Fruit fly (Drosophila melanogaster) whole organism, embryonic: Measurements from ENCODE around the gene CG2955.

Source experiments
- CG11504 ChIP-seq: fragments of 200-800 bp; sonication (Bioruptor generic); optimal IDR thresholded peaks from 3 replicates; lab custom pipeline; 2019; ENCODE audit warnings: missing biosample characterization, mild to moderate bottlenecking, missing genetic modification characterization, moderate library complexity
- CG12236 ChIP-seq: fragments of 200-800 bp; sonication (Bioruptor generic); optimal IDR thresholded peaks from 2 replicates; lab custom pipeline; 2016; ENCODE audit warnings: missing biosample characterization, missing genetic modification characterization
- CG15269 ChIP-seq: fragments of 200-800 bp; sonication (Bioruptor generic); optimal IDR thresholded peaks from 2 replicates; lab custom pipeline; 2018; ENCODE audit warnings: missing biosample characterization, mild to moderate bottlenecking, missing genetic modification characterization, moderate library complexity
- CG1529 ChIP-seq: fragments of 200-800 bp; sonication (Bioruptor generic); optimal IDR thresholded peaks from 3 replicates; lab custom pipeline; 2018; ENCODE audit warnings: missing biosample characterization, missing genetic modification characterization
- CG18476 ChIP-seq: fragments of 200-800 bp; sonication (Bioruptor generic); optimal IDR thresholded peaks from 2 replicates; lab custom pipeline; 2016; ENCODE audit warnings: missing biosample characterization, mild to moderate bottlenecking, missing genetic modification characterization
- CG2678 ChIP-seq: fragments of 200-800 bp; sonication (Bioruptor generic); optimal IDR thresholded peaks from 3 replicates; lab custom pipeline; 2019; ENCODE audit warnings: missing biosample characterization, mild to moderate bottlenecking, missing genetic modification characterization, moderate library complexity
- CG2712 ChIP-seq: fragments of 200-800 bp; optimal IDR thresholded peaks from 3 replicates; lab custom pipeline; 2019; ENCODE audit warnings: missing biosample characterization, mild to moderate bottlenecking, missing genetic modification characterization, moderate library complexity
- CG2875 ChIP-seq: fragments of 200-800 bp; sonication (Bioruptor generic); optimal IDR thresholded peaks from 2 replicates; lab custom pipeline; 2017; ENCODE audit warnings: missing biosample characterization, mild to moderate bottlenecking, missing genetic modification characterization, missing genetic modification reagents
- CG2889 ChIP-seq: fragments of 200-800 bp; sonication (Bioruptor generic); IDR thresholded peaks from 3 replicates; pipeline ENCODE4 v1.3.6; 2022; ENCODE audit warnings: missing biosample characterization, missing genetic modification characterization
- CG31388 ChIP-seq: fragments of 200-800 bp; sonication (Bioruptor generic); optimal IDR thresholded peaks from 2 replicates; lab custom pipeline; 2016; ENCODE audit warnings: missing biosample characterization, missing genetic modification characterization
- CG32532 ChIP-seq: fragments of 200-800 bp; sonication (Bioruptor generic); IDR thresholded peaks from 2 replicates; pipeline ENCODE4 v1.3.6; 2022; ENCODE audit warnings: missing biosample characterization, missing genetic modification characterization
- CG3995 ChIP-seq: fragments of 200-800 bp; sonication (Bioruptor generic); optimal IDR thresholded peaks from 3 replicates; lab custom pipeline; 2016; ENCODE audit warnings: missing biosample characterization, missing genetic modification characterization
- CG5180 ChIP-seq: fragments of 200-800 bp; sonication (Bioruptor generic); optimal IDR thresholded peaks from 3 replicates; lab custom pipeline; 2017; ENCODE audit warnings: missing biosample characterization, missing genetic modification characterization, mild to moderate bottlenecking, moderate library complexity, missing genetic modification reagents
- CG6272 ChIP-seq: fragments of 200-800 bp; sonication (Bioruptor generic); IDR thresholded peaks from 2 replicates; pipeline ENCODE4 v1.3.6; 2022; ENCODE audit warnings: missing biosample characterization, missing genetic modification characterization
- CG6765 ChIP-seq: fragments of 200-800 bp; sonication (Bioruptor generic); optimal IDR thresholded peaks from 3 replicates; lab custom pipeline; 2017; ENCODE audit warnings: missing biosample characterization, mild to moderate bottlenecking, missing genetic modification characterization
- CG7271 ChIP-seq: fragments of 200-800 bp; sonication (Bioruptor generic); optimal IDR thresholded peaks from 2 replicates; lab custom pipeline; 2018; ENCODE audit warnings: missing biosample characterization, mild to moderate bottlenecking, missing genetic modification characterization, moderate library complexity
- CTCF ChIP-seq: fragments of 200-800 bp; sonication (Bioruptor generic); optimal IDR thresholded peaks from 2 replicates; lab custom pipeline; 2017; ENCODE audit warnings: missing biosample characterization, mild to moderate bottlenecking, missing genetic modification characterization, moderate library complexity
- D19B ChIP-seq: fragments of 200-800 bp; sonication (Bioruptor generic); optimal IDR thresholded peaks from 2 replicates; lab custom pipeline; 2017; ENCODE audit warnings: missing biosample characterization, mild to moderate bottlenecking, missing genetic modification characterization
- Dbx ChIP-seq: fragments of 200-800 bp; sonication (Bioruptor generic); IDR thresholded peaks from 3 replicates; pipeline ENCODE4 v1.3.6; 2022; ENCODE audit warnings: missing biosample characterization, missing genetic modification characterization
- E2f1 ChIP-seq: fragments of 200-800 bp; sonication (Bioruptor generic); IDR thresholded peaks from 2 replicates; pipeline ENCODE4 v1.3.6; 2022; ENCODE audit warnings: missing biosample characterization, missing genetic modification characterization
- Eip74EF ChIP-seq, 2 experiments: fragments of 200-800 bp in 1 of 2; fragments of >200 bp in 1 of 2; sonication (Bioruptor generic) in 1 of 2; optimal IDR thresholded peaks; 2 replicates each; lab custom pipeline; 2017 to 2019; ENCODE audit warnings: missing biosample characterization in 2 of 2, missing genetic modification characterization in 2 of 2, mild to moderate bottlenecking in 1 of 2, moderate library complexity in 1 of 2
- Fer3 ChIP-seq: fragments of 200-800 bp; sonication (Bioruptor generic); optimal IDR thresholded peaks from 2 replicates; lab custom pipeline; 2018; ENCODE audit warnings: missing biosample characterization, mild to moderate bottlenecking, missing genetic modification characterization, moderate library complexity
- Gug ChIP-seq: fragments of 200-800 bp; sonication (Bioruptor generic); IDR thresholded peaks from 4 replicates; pipeline ENCODE4 v1.3.6; 2022; ENCODE audit warnings: missing biosample characterization, missing genetic modification characterization
- HHEX ChIP-seq: fragments of 200-800 bp; sonication (Bioruptor generic); optimal IDR thresholded peaks from 3 replicates; lab custom pipeline; 2017; ENCODE audit warnings: missing biosample characterization, mild to moderate bottlenecking, missing genetic modification characterization, missing genetic modification reagents
- HLH54F ChIP-seq: fragments of 200-800 bp; sonication (Bioruptor generic); optimal IDR thresholded peaks from 3 replicates; lab custom pipeline; 2016; ENCODE audit warnings: missing biosample characterization, missing genetic modification characterization
- HLHmδ ChIP-seq: fragments of 200-800 bp; sonication (Bioruptor generic); optimal IDR thresholded peaks from 2 replicates; lab custom pipeline; 2018; ENCODE audit warnings: missing biosample characterization, mild to moderate bottlenecking, missing genetic modification characterization, moderate library complexity
- Jarid2 ChIP-seq: fragments of 200-800 bp; sonication (Bioruptor generic); optimal IDR thresholded peaks from 3 replicates; lab custom pipeline; 2017; ENCODE audit warnings: mild to moderate bottlenecking, missing biosample characterization, missing genetic modification reagents, missing genetic modification characterization
- Lhr ChIP-seq: fragments of 200-800 bp; sonication (Bioruptor generic); optimal IDR thresholded peaks from 3 replicates; lab custom pipeline; 2017; ENCODE audit warnings: mild to moderate bottlenecking, missing biosample characterization, missing genetic modification reagents, missing genetic modification characterization
- Myb ChIP-seq: fragments of 200-800 bp; sonication (Bioruptor generic); optimal IDR thresholded peaks from 2 replicates; lab custom pipeline; 2016; ENCODE audit warnings: missing biosample characterization, missing genetic modification characterization
- Oli ChIP-seq: fragments of 200-800 bp; sonication (Bioruptor generic); optimal IDR thresholded peaks from 2 replicates; lab custom pipeline; 2018; ENCODE audit warnings: missing biosample characterization, mild to moderate bottlenecking, missing genetic modification characterization, moderate library complexity
- Pdp1 ChIP-seq, 2 experiments: fragments of 200-800 bp; sonication (Bioruptor generic); optimal IDR thresholded peaks; 3 replicates each; lab custom pipeline; 2016; ENCODE audit warnings: missing biosample characterization in 2 of 2, missing genetic modification characterization in 2 of 2, mild to moderate bottlenecking in 1 of 2, moderate library complexity in 1 of 2
- Sin3A ChIP-seq: fragments of >200 bp; optimal IDR thresholded peaks from 2 replicates; lab custom pipeline; 2018
- ab ChIP-seq: fragments of 200-800 bp; sonication (Bioruptor generic); optimal IDR thresholded peaks from 2 replicates; lab custom pipeline; 2016; ENCODE audit warnings: missing biosample characterization, missing genetic modification characterization
- amos ChIP-seq: fragments of 200-800 bp; sonication (Bioruptor generic); IDR thresholded peaks from 2 replicates; pipeline ENCODE4 v1.3.6; 2022; ENCODE audit warnings: missing biosample characterization, missing genetic modification characterization; ENCODE audit not compliant: partially characterized antibody
- cas ChIP-seq: fragments of 200-800 bp; sonication (Bioruptor generic); IDR thresholded peaks from 2 replicates; pipeline ENCODE4 v1.3.6; 2022; ENCODE audit warnings: missing biosample characterization, missing genetic modification characterization
- caup ChIP-seq: fragments of 200-800 bp; sonication (Bioruptor generic); optimal IDR thresholded peaks from 3 replicates; lab custom pipeline; 2017; ENCODE audit warnings: missing biosample characterization, mild to moderate bottlenecking, missing genetic modification characterization, moderate library complexity; ENCODE audit not compliant: severe bottlenecking
- dm ChIP-seq: fragments of 200-800 bp; sonication (Bioruptor generic); optimal IDR thresholded peaks from 3 replicates; lab custom pipeline; 2016; ENCODE audit warnings: missing biosample characterization, missing genetic modification characterization
- inv ChIP-seq: fragments of 200-800 bp; sonication (Bioruptor generic); IDR thresholded peaks from 2 replicates; pipeline ENCODE4 v1.3.6; 2022; ENCODE audit warnings: missing biosample characterization, missing genetic modification characterization; ENCODE audit not compliant: partially characterized antibody
- kay ChIP-seq: fragments of 200-800 bp; sonication (Bioruptor generic); optimal IDR thresholded peaks from 2 replicates; lab custom pipeline; 2016; ENCODE audit warnings: missing biosample characterization, missing genetic modification characterization
- lilli ChIP-seq: fragments of 200-800 bp; sonication (Bioruptor generic); optimal IDR thresholded peaks from 3 replicates; lab custom pipeline; 2016; ENCODE audit warnings: missing biosample characterization, missing genetic modification characterization
- odd ChIP-seq: fragments of 200-800 bp; sonication (Bioruptor generic); optimal IDR thresholded peaks from 2 replicates; lab custom pipeline; 2017; ENCODE audit warnings: missing biosample characterization, mild to moderate bottlenecking, missing genetic modification characterization
- otp ChIP-seq: fragments of 200-800 bp; sonication (Bioruptor generic); IDR thresholded peaks from 3 replicates; pipeline ENCODE4, ENCODE4 v1.3.6; 2022; ENCODE audit warnings: missing biosample characterization, missing genetic modification characterization
- peb ChIP-seq: fragments of 200-800 bp; sonication (Bioruptor generic); IDR thresholded peaks from 2 replicates; pipeline ENCODE4 v1.3.6; 2022; ENCODE audit warnings: missing biosample characterization, missing genetic modification characterization
- phol ChIP-seq: fragments of 200-800 bp; sonication (Bioruptor generic); optimal IDR thresholded peaks from 3 replicates; lab custom pipeline; 2018; ENCODE audit warnings: missing biosample characterization, mild to moderate bottlenecking, missing genetic modification characterization, moderate library complexity
- prd ChIP-seq, 3 experiments: fragments of >200 bp in 2 of 3; fragments of 200-800 bp in 1 of 3; sonication (Bioruptor generic) in 1 of 3; optimal IDR thresholded peaks in 2 of 3; IDR thresholded peaks in 1 of 3; 2 replicates in 2 of 3; 3 replicates in 1 of 3; pipeline versions ENCODE4 v1.3.6 to Lab custom; 2017 to 2022; ENCODE audit warnings: missing biosample characterization in 1 of 3, missing genetic modification characterization in 1 of 3
- row ChIP-seq: fragments of 200-800 bp; sonication (Bioruptor generic); IDR thresholded peaks from 3 replicates; pipeline ENCODE4 v1.3.6; 2022; ENCODE audit warnings: missing biosample characterization, missing genetic modification characterization
- sisA ChIP-seq: fragments of 200-800 bp; sonication (Bioruptor generic); IDR thresholded peaks from 2 replicates; pipeline ENCODE4 v1.3.6; 2022; ENCODE audit warnings: missing biosample characterization, missing genetic modification characterization
- sna ChIP-seq: fragments of 200-800 bp; sonication (Bioruptor generic); IDR thresholded peaks from 2 replicates; pipeline ENCODE4 v1.3.6; 2022; ENCODE audit warnings: missing biosample characterization, missing genetic modification characterization; ENCODE audit not compliant: partially characterized antibody
- tx ChIP-seq: fragments of 200-800 bp; sonication (Bioruptor generic); optimal IDR thresholded peaks from 2 replicates; lab custom pipeline; 2016; ENCODE audit warnings: missing biosample characterization, missing genetic modification characterization
- unpg ChIP-seq: fragments of 200-800 bp; sonication (Bioruptor generic); optimal IDR thresholded peaks from 3 replicates; lab custom pipeline; 2018; ENCODE audit warnings: missing biosample characterization, mild to moderate bottlenecking, missing genetic modification characterization, moderate library complexity
- zfh2 ChIP-seq: fragments of 200-800 bp; sonication (Bioruptor generic); optimal IDR thresholded peaks from 2 replicates; lab custom pipeline; 2016; ENCODE audit warnings: missing biosample characterization, missing genetic modification characterization

CG2955 gene

dm6 chr2L:4146317-4146716, 2.8 kb upstream of the CG2955 start (continued):
- TF ChIP-seq dm (GFP tag; lab: Kevin White, UChicago) (no peak), CG18476 (GFP tag; lab: Kevin White, UChicago) (no peak), Myb (GFP tag; lab: Kevin White, UChicago) (no peak), CG5180 (GFP tag; lab: Kevin White, UChicago) (no peak), CG6765 (GFP tag; lab: Kevin White, UChicago) (no peak), Pdp1 (GFP tag; optimal IDR thresholded peaks at IDR 0.05; lab: Kevin White, UChicago) (no peak), unpg (GFP tag; lab: Kevin White, UChicago) (peak; percentile 10), sna (GFP tag; lab: Robert Waterston, UW) (no peak), CG7271 (tag; lab: Kevin White, UChicago) (no peak), D19B (no peak), cas (GFP tag; lab: Robert Waterston, UW) (no peak), Gug (no peak), tx (GFP tag; lab: Kevin White, UChicago) (no peak), CG1529 (GFP tag; lab: Kevin White, UChicago) (no peak), CG2678 (tag; lab: Kevin White, UChicago) (peak; percentile 55), Oli (tag; lab: Kevin White, UChicago) (no peak), otp (GFP tag; lab: Robert Waterston, UW) (no peak), CG32532 (GFP tag; lab: Robert Waterston, UW) (no peak), Fer3 (tag; lab: Kevin White, UChicago) (peak; percentile 7), CG2889 (GFP tag; lab: Robert Waterston, UW) (no peak), CG31388 (GFP tag; lab: Kevin White, UChicago) (no peak), HLHmδ (no peak), zfh2 (GFP tag; lab: Kevin White, UChicago) (no peak), CG3995 (GFP tag; lab: Kevin White, UChicago) (no peak), CTCF (GFP tag; lab: Kevin White, UChicago) (no peak), Lhr (GFP tag; lab: Kevin White, UChicago) (no peak), HHEX (GFP tag; lab: Kevin White, UChicago) (no peak), row (GFP tag; lab: Robert Waterston, UW) (0 out of 3 replicates have a peak, but pooled peaks have one; percentile 42), Eip74EF (GFP tag; optimal IDR thresholded peaks at IDR 0.05; lab: Kevin White, UChicago) (no peak), sisA (GFP tag; lab: Robert Waterston, UW) (no peak), odd (GFP tag; lab: Kevin White, UChicago) (no peak), CG15269 (peak; percentile 49), kay (no peak), CG2712 (tag; lab: Kevin White, UChicago) (peak; percentile 4), phol (peak; percentile 4), ab (GFP tag; lab: Kevin White, UChicago) (no peak), E2f1 (GFP tag; lab: Robert Waterston, UW) (no peak), peb (no peak), lilli (GFP tag; lab: Kevin White, UChicago) (peak; percentile 17), CG12236 (GFP tag; lab: Kevin White, UChicago) (no peak), CG11504 (tag; lab: Kevin White, UChicago) (peak; percentile 44), caup (GFP tag; lab: Kevin White, UChicago) (peak; percentile 12), Dbx (GFP tag; lab: Robert Waterston, UW) (0 out of 3 replicates have a peak, but pooled peaks have one; percentile 15), prd (optimal IDR thresholded peaks at IDR 0.05; lab: Kevin White, UChicago) (no peak), prd (GFP tag; IDR thresholded peaks at IDR 0.05; lab: Robert Waterston, UW) (peak; percentile 5; the same call in 1 of the 3 replicates), amos (GFP tag; lab: Robert Waterston, UW) (no peak), Sin3A (lab: Kevin White, UChicago) (no peak), CG2875 (GFP tag; lab: Kevin White, UChicago) (no peak), inv (GFP tag; lab: Robert Waterston, UW) (no peak), CG6272 (no peak), HLH54F (GFP tag; lab: Kevin White, UChicago) (no peak), Jarid2 (GFP tag; lab: Kevin White, UChicago) (no peak)
